Fruit fly (Drosophila melanogaster): Measurements from ENCODE around the gene Noc1.

Gene Noc1

DNA sequence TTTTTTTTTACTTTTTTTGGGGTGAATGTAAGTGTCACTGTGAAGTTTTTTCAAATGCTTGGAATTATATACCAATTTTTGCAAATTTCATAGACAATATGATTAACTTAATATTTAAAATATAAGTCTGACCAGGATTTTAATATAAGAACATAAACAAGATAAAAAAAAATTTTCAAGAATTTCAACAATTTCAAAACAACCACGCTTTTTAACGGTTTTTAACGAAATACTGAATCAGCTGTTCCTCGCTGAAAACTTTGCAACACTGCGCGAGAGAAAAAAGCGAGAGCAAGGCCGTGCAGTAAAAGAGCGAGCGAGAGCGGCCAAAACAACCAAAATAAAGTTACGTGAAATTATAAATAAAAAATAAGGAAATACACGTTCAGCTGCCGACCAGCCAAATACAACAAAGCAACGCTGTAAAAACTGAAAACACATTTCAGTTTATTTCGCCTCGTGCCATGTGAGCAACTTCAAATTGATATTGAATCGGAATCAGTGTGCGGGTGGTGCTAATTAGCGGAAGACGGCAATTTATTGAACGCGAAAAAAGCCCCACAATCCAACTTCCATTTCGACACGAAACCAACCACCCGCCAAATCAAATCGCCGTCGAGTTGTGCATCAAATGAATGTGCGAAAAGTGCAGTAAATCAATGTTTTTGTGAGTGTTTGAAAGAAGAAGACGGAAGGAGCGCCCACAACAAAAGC, 21.8 kb downstream of the Noc1 start, which contains the start of the genes CG46439, Iyd and CG33947 (continued):
- peak; percentile 44; the same call in 1 of the 2 replicates for TF ChIP-seq hbn (GFP tag; IDR thresholded peaks at IDR 0.05; ENCODE audit: partially characterized antibody)
- TF ChIP-seq CG42726 (GFP tag; IDR thresholded peaks at IDR 0.05; ENCODE audit: partially characterized antibody) = no peak
- no peak for TF ChIP-seq sisA (GFP tag; IDR thresholded peaks at IDR 0.05)
- no peak for TF ChIP-seq Hsf (GFP tag; optimal IDR thresholded peaks at IDR 0.05)
- TF ChIP-seq CG10959 (GFP tag; IDR thresholded peaks at IDR 0.05) = no peak
- no peak for TF ChIP-seq pfk (GFP tag; optimal IDR thresholded peaks at IDR 0.05)
- no peak for TF ChIP-seq dati (GFP tag; IDR thresholded peaks at IDR 0.05)
- peak; percentile 0 for TF ChIP-seq HLH54F (GFP tag; optimal IDR thresholded peaks at IDR 0.05)
- no peak for TF ChIP-seq slbo (GFP tag; IDR thresholded peaks at IDR 0.05)
- no peak for TF ChIP-seq CG15011 (GFP tag; optimal IDR thresholded peaks at IDR 0.05)
- TF ChIP-seq CG12219 (GFP tag; optimal IDR thresholded peaks at IDR 0.05) = no peak
- TF ChIP-seq stwl (tag; optimal IDR thresholded peaks at IDR 0.05) = peak; percentile 70
- TF ChIP-seq Lim3 (GFP tag; IDR thresholded peaks at IDR 0.05) = no peak
- TF ChIP-seq CG18764 (GFP tag; optimal IDR thresholded peaks at IDR 0.05) = no peak
- TF ChIP-seq jing (GFP tag; optimal IDR thresholded peaks at IDR 0.05) = no peak
- no peak for TF ChIP-seq Mrtf (GFP tag; IDR thresholded peaks at IDR 0.05)
- TF ChIP-seq CG9437 (GFP tag; optimal IDR thresholded peaks at IDR 0.05) = no peak
- TF ChIP-seq CG4617 (GFP tag; optimal IDR thresholded peaks at IDR 0.05; ENCODE audit: borderline replicate concordance) = peak; percentile 8
- no peak for TF ChIP-seq lov (optimal IDR thresholded peaks at IDR 0.05)
- TF ChIP-seq lov (GFP tag; IDR thresholded peaks at IDR 0.05) = no peak
- no peak for TF ChIP-seq Bteb2 (GFP tag; optimal IDR thresholded peaks at IDR 0.05)
- TF ChIP-seq CG13624 (GFP tag; optimal IDR thresholded peaks at IDR 0.05) = no peak
- no peak for TF ChIP-seq hth (optimal IDR thresholded peaks at IDR 0.05)
- no peak for TF ChIP-seq CG7357 (GFP tag; IDR thresholded peaks at IDR 0.05)
- no peak for TF ChIP-seq sim (GFP tag; IDR thresholded peaks at IDR 0.05)
- no peak for TF ChIP-seq dan (GFP tag; IDR thresholded peaks at IDR 0.05)
- no peak for TF ChIP-seq vnd (GFP tag; IDR thresholded peaks at IDR 0.05; ENCODE audit: partially characterized antibody)
- TF ChIP-seq CG12769 (tag; optimal IDR thresholded peaks at IDR 0.05) = no peak
- no peak for TF ChIP-seq TFAM (GFP tag; optimal IDR thresholded peaks at IDR 0.05)
- TF ChIP-seq pnt (GFP tag; optimal IDR thresholded peaks at IDR 0.05) = no peak
- peak; percentile 4; the same call in 1 of the 3 replicates for TF ChIP-seq ci (GFP tag; IDR thresholded peaks at IDR 0.05)
- no peak for TF ChIP-seq CG3407 (GFP tag; optimal IDR thresholded peaks at IDR 0.05)
- no peak for TF ChIP-seq tgo (GFP tag; IDR thresholded peaks at IDR 0.05)
- no peak for TF ChIP-seq Tbp (GFP tag; optimal IDR thresholded peaks at IDR 0.05)
- TF ChIP-seq YL-1 (GFP tag; optimal IDR thresholded peaks at IDR 0.05) = no peak
- TF ChIP-seq tna (GFP tag; IDR thresholded peaks at IDR 0.05; ENCODE audit: partially characterized antibody) = no peak
- TF ChIP-seq NFAT (GFP tag; IDR thresholded peaks at IDR 0.05) = no peak
- peak; percentile 82 for TF ChIP-seq sens (GFP tag)
- TF ChIP-seq CG31388 (GFP tag; optimal IDR thresholded peaks at IDR 0.05) = no peak
- TF ChIP-seq otp (GFP tag; IDR thresholded peaks at IDR 0.05) = no peak
- no peak for TF ChIP-seq ara (GFP tag; IDR thresholded peaks at IDR 0.05)
- TF ChIP-seq CG17568 (GFP tag; optimal IDR thresholded peaks at IDR 0.05) = peak; percentile 25
- no peak for TF ChIP-seq CG12942 (GFP tag; optimal IDR thresholded peaks at IDR 0.05)
- no peak for TF ChIP-seq en (GFP tag; optimal IDR thresholded peaks at IDR 0.05)
- no peak for TF ChIP-seq eve (GFP tag; optimal IDR thresholded peaks at IDR 0.05)
- no peak for TF ChIP-seq CG4820 (GFP tag; optimal IDR thresholded peaks at IDR 0.05)
- TF ChIP-seq ken (GFP tag; IDR thresholded peaks at IDR 0.05) = 0 out of 3 replicates have a peak, but pooled peaks have one; percentile 19
- TF ChIP-seq cwo (GFP tag; optimal IDR thresholded peaks at IDR 0.05) = peak; percentile 28
- TF ChIP-seq Atf6 (GFP tag; IDR thresholded peaks at IDR 0.05) = peak; percentile 56
- no peak for TF ChIP-seq wor (GFP tag; IDR thresholded peaks at IDR 0.05)
- no peak for TF ChIP-seq fd3F (GFP tag; optimal IDR thresholded peaks at IDR 0.05)
- peak in 1 of 2 experiments; percentile 77 for TF ChIP-seq bsh (GFP tag; optimal IDR thresholded peaks at IDR 0.05)
